Worm (Caenorhabditis elegans): ENCODE results near the gene F23D12.1.

DNA sequence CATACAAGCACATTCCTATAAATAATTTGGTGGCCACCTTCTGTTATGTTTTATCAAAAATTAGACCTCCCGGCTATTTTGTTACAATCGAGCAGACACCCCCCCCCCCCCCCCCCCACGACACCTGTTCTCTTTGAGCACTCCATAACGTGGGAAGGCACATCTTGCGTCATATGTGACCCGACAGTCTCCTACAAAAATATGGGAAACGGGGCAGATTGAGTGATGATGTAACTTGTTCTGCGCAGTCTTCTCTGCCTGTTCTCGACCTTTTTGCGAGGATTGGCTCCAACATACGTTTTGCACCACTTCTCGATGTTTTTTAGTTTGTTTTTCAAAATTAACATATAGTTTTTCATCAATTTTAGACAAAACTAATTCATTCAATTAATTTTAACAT, 19.5 kb upstream of the F23D12.1 start:
- TF ChIP-seq unc-39 (tag; optimal IDR thresholded peaks at IDR 0.05) (no peak), snpc-4 (tag; optimal IDR thresholded peaks at IDR 0.05) (no peak), nfya-1 (tag; optimal IDR thresholded peaks at IDR 0.05; ENCODE audit: insufficient read depth) (no peak), ama-1 (optimal IDR thresholded peaks at IDR 0.05) (no peak), mdl-1 (tag; optimal IDR thresholded peaks at IDR 0.05) (no peak), ceh-16 (tag; optimal IDR thresholded peaks at IDR 0.05) (no peak), eor-1 (tag; optimal IDR thresholded peaks at IDR 0.05) (no peak), elt-1 (tag; optimal IDR thresholded peaks at IDR 0.05) (no peak), lin-39 (tag; optimal IDR thresholded peaks at IDR 0.05) (no peak), jun-1 (tag; optimal IDR thresholded peaks at IDR 0.05) (no peak), unc-62 (GFP tag; optimal IDR thresholded peaks at IDR 0.05) (no peak), fkh-10 (GFP tag; optimal IDR thresholded peaks at IDR 0.05) (no peak)

Measured in whole organism, L3 larva.